Fruit fly (Drosophila melanogaster): ENCODE data around the gene cno.
A peak's percentile ranks its signal among the peaks of the same experiment; 100 is the strongest.

cno gene

DNA sequence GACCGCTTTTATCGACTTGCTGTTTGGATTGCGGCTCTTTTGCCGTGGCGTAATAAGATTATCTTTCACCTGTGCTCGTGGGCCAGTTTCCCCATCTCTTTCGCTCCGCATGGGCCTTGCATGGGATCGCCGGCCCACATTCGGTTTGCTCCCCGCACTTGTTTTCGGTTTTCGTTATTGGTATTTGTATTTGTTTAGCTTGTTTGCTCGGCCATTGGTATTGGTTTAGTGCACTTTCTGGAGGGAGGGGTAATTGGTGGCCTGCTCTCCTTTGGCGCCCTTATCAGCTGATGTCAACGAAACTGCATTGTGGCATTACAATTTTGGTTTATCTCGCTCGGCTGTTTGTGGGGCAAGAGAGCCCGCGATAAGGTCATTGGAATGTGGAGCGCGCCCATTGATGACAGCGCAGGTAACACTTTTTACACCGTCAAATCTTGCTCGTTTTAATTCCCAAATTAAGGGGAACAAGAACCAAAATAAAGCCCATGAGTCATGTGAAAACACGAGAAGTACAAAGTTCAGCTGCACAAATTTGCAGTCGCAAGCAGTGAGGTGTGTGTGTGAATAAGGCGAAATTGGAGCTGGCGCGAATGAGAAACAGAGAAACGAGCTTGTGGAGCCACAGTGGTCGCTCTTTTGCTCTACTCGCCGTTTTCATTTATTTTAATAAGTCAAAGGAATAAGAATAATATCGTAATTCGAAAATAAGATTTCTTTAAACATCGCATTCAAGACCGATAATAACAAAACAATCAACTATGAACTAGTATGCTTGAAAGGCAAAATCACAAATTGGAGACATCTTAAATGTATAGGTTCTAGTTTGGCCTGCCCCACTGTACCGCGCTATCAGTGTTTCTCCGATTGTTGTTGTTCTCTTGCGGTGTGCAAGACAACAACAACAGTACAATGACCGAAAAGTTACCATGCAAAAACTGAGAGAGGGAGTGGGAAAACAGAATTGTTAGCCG is 1.6 kb downstream of the cno start (continued):
- TF ChIP-seq CG8632 (GFP tag; optimal IDR thresholded peaks at IDR 0.05): peak; percentile 87
- TF ChIP-seq CG11902 (GFP tag; optimal IDR thresholded peaks at IDR 0.05): peak; percentile 82
- peak; percentile 91 for TF ChIP-seq CG3919 (GFP tag; optimal IDR thresholded peaks at IDR 0.05)
- TF ChIP-seq svp (GFP tag): peak; percentile 92
- peak; percentile 44; the same call in 1 of the 2 replicates for TF ChIP-seq CG11294 (GFP tag; IDR thresholded peaks at IDR 0.05)
- peak; percentile 87 for TF ChIP-seq CG34406 (GFP tag; optimal IDR thresholded peaks at IDR 0.05)
- peak; percentile 92 for TF ChIP-seq net (GFP tag; optimal IDR thresholded peaks at IDR 0.05)
- TF ChIP-seq Sox14 (GFP tag; optimal IDR thresholded peaks at IDR 0.05): peak; percentile 93
- peak; percentile 82 for TF ChIP-seq Sox15 (GFP tag; optimal IDR thresholded peaks at IDR 0.05)
- TF ChIP-seq Sox102F (GFP tag; optimal IDR thresholded peaks at IDR 0.05): peak; percentile 94
- TF ChIP-seq topi (GFP tag; optimal IDR thresholded peaks at IDR 0.05): peak; percentile 94

DNA sequence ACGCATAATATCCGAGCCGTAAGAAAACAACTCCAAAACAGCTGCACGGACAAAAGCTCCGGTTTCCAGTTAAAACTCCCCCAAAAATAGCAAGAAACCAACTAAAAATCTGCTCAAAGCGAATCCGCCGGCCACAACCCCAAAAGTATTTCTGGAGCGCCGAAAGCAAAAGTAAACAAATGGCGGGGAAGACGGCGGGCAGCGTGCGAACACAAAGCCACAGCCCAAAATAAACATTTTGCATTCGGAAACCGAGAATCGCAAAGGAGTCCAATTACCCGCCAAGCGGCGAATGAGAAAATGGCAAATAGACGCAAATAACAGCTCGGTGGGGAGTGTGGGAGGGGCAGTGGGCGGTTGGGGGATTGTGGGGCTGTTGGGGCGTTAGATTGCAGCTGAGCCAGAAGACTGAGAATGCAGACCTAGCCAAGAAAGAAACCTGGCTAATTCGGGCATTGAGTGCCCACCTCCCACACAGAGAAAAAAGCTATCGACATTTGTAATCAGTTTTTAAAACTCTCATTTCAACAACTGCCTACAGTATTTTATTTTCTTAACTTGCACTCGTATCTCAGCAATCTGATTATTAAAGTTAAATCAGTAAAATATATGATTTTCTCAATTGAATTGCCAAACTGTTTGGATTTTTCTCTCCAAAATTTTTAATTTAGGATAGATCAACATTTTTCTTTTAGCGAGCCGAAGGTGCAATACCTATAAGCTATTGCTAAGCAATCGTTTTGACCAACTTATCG is 2.9 kb downstream of the cno start:
- TF ChIP-seq OdsH (GFP tag; optimal IDR thresholded peaks at IDR 0.05): peak; percentile 13
- TF ChIP-seq CG6163 (GFP tag; IDR thresholded peaks at IDR 0.05): peak; percentile 41; the same call in 1 of the 3 replicates
- no peak for TF ChIP-seq fd59A (GFP tag; optimal IDR thresholded peaks at IDR 0.05)
- TF ChIP-seq eg (GFP tag; IDR thresholded peaks at IDR 0.05): peak; percentile 51; the same call in 1 of the 3 replicates
- TF ChIP-seq CG6276 (GFP tag; optimal IDR thresholded peaks at IDR 0.05): no peak
- TF ChIP-seq Sox102F (GFP tag; optimal IDR thresholded peaks at IDR 0.05): no peak
- peak; percentile 46; the same call in 1 of the 2 replicates for TF ChIP-seq CG15336 (GFP tag; IDR thresholded peaks at IDR 0.05)
- peak in 1 of 2 experiments; percentile 15 for TF ChIP-seq salr (GFP tag; optimal IDR thresholded peaks at IDR 0.05)
- peak; percentile 24; the same call in 1 of the 2 replicates for TF ChIP-seq Gug (GFP tag; IDR thresholded peaks at IDR 0.05)
- peak; percentile 6 for TF ChIP-seq Hr4 (GFP tag; optimal IDR thresholded peaks at IDR 0.05)
- TF ChIP-seq Blimp-1 (GFP tag; optimal IDR thresholded peaks at IDR 0.05): peak; percentile 62
- no peak for TF ChIP-seq svp (GFP tag)
- TF ChIP-seq CG8119 (GFP tag; IDR thresholded peaks at IDR 0.05): peak; percentile 38; the same call in 2 of the 3 replicates
- no peak for TF ChIP-seq CG16779 (tag; optimal IDR thresholded peaks at IDR 0.05)
- TF ChIP-seq fkh (GFP tag; optimal IDR thresholded peaks at IDR 0.05): peak; percentile 61
- TF ChIP-seq CG32006 (GFP tag; optimal IDR thresholded peaks at IDR 0.05): peak; percentile 44

DNA sequence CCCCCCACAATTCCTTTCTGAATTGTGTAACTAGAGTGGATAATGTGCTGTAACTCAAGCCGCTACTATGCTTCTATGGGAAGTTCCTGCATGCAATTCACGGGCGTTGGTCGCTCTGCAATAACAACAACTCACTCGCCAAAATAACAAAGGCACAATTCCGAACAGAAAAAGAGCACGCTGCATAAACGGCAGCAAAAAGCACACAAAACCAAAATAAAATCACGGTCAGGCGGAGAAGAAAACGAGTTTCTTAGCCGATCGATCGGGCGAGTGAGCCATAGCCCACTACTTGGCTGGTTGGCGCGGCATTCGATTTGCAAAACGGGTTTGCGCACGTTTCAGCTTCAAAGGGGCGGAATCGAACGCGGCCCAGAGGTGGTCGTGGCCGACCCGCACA is 3.9 kb downstream of the cno start:
- TF ChIP-seq eg (GFP tag; IDR thresholded peaks at IDR 0.05): 0 out of 3 replicates have a peak, but pooled peaks have one; percentile 19
- TF ChIP-seq Sox14 (GFP tag; optimal IDR thresholded peaks at IDR 0.05): no peak
- peak; percentile 13; the same call in 1 of the 3 replicates for TF ChIP-seq CG6163 (GFP tag; IDR thresholded peaks at IDR 0.05)
- peak; percentile 48 to 54 for TF ChIP-seq ss (GFP tag; optimal IDR thresholded peaks at IDR 0.05)
- TF ChIP-seq CG1621 (tag; optimal IDR thresholded peaks at IDR 0.05): peak; percentile 73
- no peak for TF ChIP-seq Gug (GFP tag; IDR thresholded peaks at IDR 0.05)
- TF ChIP-seq dsx (GFP tag; optimal IDR thresholded peaks at IDR 0.05; ENCODE audit: poor library complexity, severe bottlenecking): peak; percentile 27
- TF ChIP-seq CG16779 (tag; optimal IDR thresholded peaks at IDR 0.05): no peak
- peak; percentile 15 for TF ChIP-seq CG6854 (GFP tag; optimal IDR thresholded peaks at IDR 0.05)
- TF ChIP-seq CG6808 (GFP tag; optimal IDR thresholded peaks at IDR 0.05): peak; percentile 23

DNA sequence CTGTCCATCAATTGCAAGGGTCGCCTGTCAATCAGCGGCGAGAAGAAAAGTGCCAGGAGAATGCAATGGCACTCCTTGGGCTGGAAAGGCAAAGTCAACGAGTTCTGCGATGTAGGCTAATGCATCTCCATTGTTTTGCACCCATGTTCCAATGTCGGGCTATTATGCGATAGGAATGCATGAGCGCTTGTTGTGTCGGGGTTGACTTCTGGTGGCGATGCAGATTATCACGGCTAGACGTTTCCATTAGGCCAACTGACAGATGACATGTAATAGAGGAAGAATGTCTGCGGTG is 4.5 kb downstream of the cno start:
- TF ChIP-seq Sox15 (GFP tag; optimal IDR thresholded peaks at IDR 0.05) (no peak), CG3032 (tag; optimal IDR thresholded peaks at IDR 0.05) (no peak), fd85E (GFP tag; optimal IDR thresholded peaks at IDR 0.05) (no peak), CG6792 (GFP tag; optimal IDR thresholded peaks at IDR 0.05) (no peak), salr (GFP tag; optimal IDR thresholded peaks at IDR 0.05) (no peak), CG16779 (tag; optimal IDR thresholded peaks at IDR 0.05) (no peak), CG7368 (GFP tag; optimal IDR thresholded peaks at IDR 0.05) (no peak), Sox14 (GFP tag; optimal IDR thresholded peaks at IDR 0.05) (no peak), CG1621 (tag; optimal IDR thresholded peaks at IDR 0.05) (no peak), CG6854 (GFP tag; optimal IDR thresholded peaks at IDR 0.05) (no peak), vri (GFP tag; optimal IDR thresholded peaks at IDR 0.05) (no peak), achi (GFP tag; optimal IDR thresholded peaks at IDR 0.05) (no peak), Lpt (GFP tag; optimal IDR thresholded peaks at IDR 0.05) (no peak), CG34406 (GFP tag; optimal IDR thresholded peaks at IDR 0.05) (no peak), Ets21C (GFP tag; optimal IDR thresholded peaks at IDR 0.05) (no peak), CG8119 (GFP tag; IDR thresholded peaks at IDR 0.05) (no peak), Blimp-1 (GFP tag; optimal IDR thresholded peaks at IDR 0.05) (no peak), lz (GFP tag; optimal IDR thresholded peaks at IDR 0.05) (no peak), pdm3 (GFP tag; optimal IDR thresholded peaks at IDR 0.05) (no peak)
